Worm (Caenorhabditis elegans) whole organism, young adult: ENCODE data around the gene cpr-4.

Experiments used
- B0035.1 ChIP-seq: sonication (generic microtip); optimal IDR thresholded peaks from 2 replicates; lab custom pipeline; 2016; ENCODE audit warnings: missing genetic modification characterization, mild to moderate bottlenecking, missing compliant biosample characterization, missing genotype, missing genetic modification reagents
- F10E7.11 ChIP-seq: sonication (generic microtip); optimal IDR thresholded peaks from 2 replicates; lab custom pipeline; 2017; ENCODE audit warnings: mild to moderate bottlenecking, missing genetic modification characterization, moderate library complexity, missing compliant biosample characterization
- ama-1 ChIP-seq, 3 experiments: fragments of 150-350 bp in 1 of 3; sonication (generic microtip) in 2 of 3; optimal IDR thresholded peaks; 2 replicates each; lab custom pipeline; 2014 to 2018; ENCODE audit warnings: missing biosample characterization in 2 of 3, missing genetic modification characterization in 2 of 3, missing genetic modification reagents in 2 of 3
- ets-4 ChIP-seq: fragments of 200-800 bp; sonication (Bioruptor generic); optimal IDR thresholded peaks from 2 replicates; lab custom pipeline; 2018; ENCODE audit warnings: mild to moderate bottlenecking, missing genetic modification characterization, missing compliant biosample characterization
- lin-35 ChIP-seq, 3 experiments: fragments of 150-350 bp in 2 of 3; sonication (generic microtip) in 1 of 3; optimal IDR thresholded peaks; 2 replicates each; lab custom pipeline; 2014 to 2018; ENCODE audit warnings: missing biosample characterization in 3 of 3, missing genetic modification characterization in 3 of 3, missing genetic modification reagents in 3 of 3
- nhr-80 ChIP-seq: sonication (generic microtip); optimal IDR thresholded peaks from 2 replicates; lab custom pipeline; 2016; ENCODE audit warnings: missing genetic modification characterization, missing compliant biosample characterization
- sea-2 ChIP-seq: fragments of 200-800 bp; sonication (Bioruptor generic); IDR thresholded peaks from 2 replicates; pipeline ENCODE4 v1.3.6; 2022; ENCODE audit warnings: missing genetic modification characterization, missing compliant biosample characterization

DNA sequence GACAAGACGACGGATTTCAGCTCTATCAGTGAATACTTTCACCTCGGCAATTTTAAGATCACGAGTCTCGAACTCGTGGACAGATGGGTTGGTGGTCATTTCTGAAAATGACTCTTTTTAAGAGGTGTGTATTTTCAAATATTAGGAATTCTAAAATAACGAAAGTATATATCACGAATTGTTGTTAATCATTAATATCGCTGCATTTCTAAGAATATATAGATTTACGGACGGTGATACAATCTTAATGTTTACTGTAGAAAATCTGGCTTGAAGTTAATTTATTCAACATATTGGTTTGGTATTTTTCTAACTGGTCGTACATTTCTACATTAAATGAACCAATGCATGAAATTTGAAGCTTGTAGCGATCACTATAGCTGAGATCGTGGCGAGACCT, 9.2 kb upstream of the cpr-4 start, which contains the start of gene ZK1055.7:
- TF ChIP-seq ama-1 (optimal IDR thresholded peaks at IDR 0.05; lab: Kevin White, UChicago) (no peak), ama-1 (GFP tag; optimal IDR thresholded peaks at IDR 0.05; lab: Kevin White, UChicago) (no peak), B0035.1 (tag; lab: Kevin White, UChicago) (no peak), sea-2 (no peak), lin-35 (GFP tag; optimal IDR thresholded peaks at IDR 0.05; lab: Kevin White, UChicago) (no peak), ets-4 (GFP tag; lab: Kevin White, UChicago) (no peak), nhr-80 (tag; lab: Kevin White, UChicago) (no peak), F10E7.11 (no peak)
